Fruit fly (Drosophila melanogaster): ENCODE measurements around the gene Cpsf100.

DNA sequence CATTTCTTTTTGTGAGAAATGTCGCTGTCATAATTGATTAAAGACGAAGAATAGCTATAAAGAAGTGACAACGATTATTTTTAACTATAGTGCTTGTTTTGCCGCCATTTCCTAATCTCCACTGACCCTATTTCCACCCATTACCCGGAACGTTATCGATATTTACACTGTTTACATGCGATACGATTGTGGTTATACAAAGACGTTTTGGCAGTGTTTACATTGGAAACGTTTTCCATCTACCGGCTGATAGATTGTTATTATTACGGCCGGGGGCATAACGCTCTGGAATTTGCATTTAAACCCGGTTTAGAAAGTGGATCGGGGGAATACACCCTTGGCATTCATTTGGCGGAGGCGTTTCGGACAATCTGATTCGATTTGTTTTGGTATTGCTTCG is 31.9 kb downstream of the Cpsf100 start:
- peak; percentile 7 for TF ChIP-seq pad (GFP tag; optimal IDR thresholded peaks at IDR 0.05)
- no peak for TF ChIP-seq toe (GFP tag; optimal IDR thresholded peaks at IDR 0.05)
- no peak for TF ChIP-seq Clk (GFP tag; optimal IDR thresholded peaks at IDR 0.05)
- TF ChIP-seq CG33017 (tag; optimal IDR thresholded peaks at IDR 0.05): no peak
- TF ChIP-seq bab1 (GFP tag; optimal IDR thresholded peaks at IDR 0.05): no peak
